Fruit fly (Drosophila melanogaster) whole organism, embryonic: ENCODE measurements around the gene simj.

Experiments
- Ada2b ChIP-seq: fragments of 200-800 bp; sonication (Bioruptor generic); IDR thresholded peaks from 2 replicates; pipeline ENCODE4 v1.3.6; 2022; ENCODE audit warnings: missing biosample characterization, missing genetic modification characterization
- C15 ChIP-seq: fragments of 200-800 bp; sonication (Bioruptor generic); IDR thresholded peaks from 3 replicates; pipeline ENCODE4 v1.3.6; 2022; ENCODE audit warnings: missing biosample characterization, missing genetic modification characterization
- CG10462 ChIP-seq: fragments of 200-800 bp; sonication (Bioruptor generic); optimal IDR thresholded peaks from 2 replicates; lab custom pipeline; 2016; ENCODE audit warnings: missing biosample characterization, missing genetic modification characterization
- CG11560 ChIP-seq: fragments of 200-800 bp; sonication (Bioruptor generic); IDR thresholded peaks from 3 replicates; pipeline ENCODE4 v1.3.6; 2022; ENCODE audit warnings: missing biosample characterization, missing genetic modification characterization
- CG12659 ChIP-seq: fragments of 200-800 bp; sonication (Bioruptor generic); optimal IDR thresholded peaks from 3 replicates; lab custom pipeline; 2017; ENCODE audit warnings: mild to moderate bottlenecking, missing biosample characterization, missing genetic modification reagents, missing genetic modification characterization
- CG13424 ChIP-seq: fragments of 200-800 bp; sonication (Bioruptor generic); optimal IDR thresholded peaks from 2 replicates; lab custom pipeline; 2019; ENCODE audit warnings: missing biosample characterization, mild to moderate bottlenecking, missing genetic modification characterization, moderate library complexity
- CG2129 ChIP-seq: fragments of 200-800 bp; sonication (Bioruptor generic); IDR thresholded peaks from 2 replicates; pipeline ENCODE4 v1.3.6; 2022; ENCODE audit warnings: missing biosample characterization, missing genetic modification characterization; ENCODE audit not compliant: partially characterized antibody
- CG2678 ChIP-seq: fragments of 200-800 bp; sonication (Bioruptor generic); optimal IDR thresholded peaks from 3 replicates; lab custom pipeline; 2019; ENCODE audit warnings: missing biosample characterization, mild to moderate bottlenecking, missing genetic modification characterization, moderate library complexity
- CG3065 ChIP-seq: fragments of 200-800 bp; sonication (Bioruptor generic); optimal IDR thresholded peaks from 2 replicates; lab custom pipeline; 2016; ENCODE audit warnings: missing biosample characterization, missing genetic modification characterization
- CG31365 ChIP-seq: fragments of 200-800 bp; sonication (Bioruptor generic); optimal IDR thresholded peaks from 2 replicates; lab custom pipeline; 2018; ENCODE audit warnings: missing biosample characterization, mild to moderate bottlenecking, missing genetic modification characterization
- CG3726 ChIP-seq: fragments of 200-800 bp; sonication (Bioruptor generic); IDR thresholded peaks from 3 replicates; pipeline ENCODE4, ENCODE4 v1.3.6; 2022; ENCODE audit warnings: missing biosample characterization, missing genetic modification characterization
- CG4424 ChIP-seq: fragments of 200-800 bp; sonication (Bioruptor generic); optimal IDR thresholded peaks from 3 replicates; lab custom pipeline; 2016; ENCODE audit warnings: missing biosample characterization, missing genetic modification characterization
- CG7786 ChIP-seq: fragments of 200-800 bp; sonication (Bioruptor generic); optimal IDR thresholded peaks from 2 replicates; lab custom pipeline; 2016; ENCODE audit warnings: missing biosample characterization, missing genetic modification characterization
- CG7963 ChIP-seq: fragments of 200-800 bp; sonication (Bioruptor generic); IDR thresholded peaks from 3 replicates; pipeline ENCODE4 v1.3.6; 2022; ENCODE audit warnings: missing biosample characterization, missing genetic modification characterization; ENCODE audit not compliant: partially characterized antibody
- CG8359 ChIP-seq: fragments of 200-800 bp; sonication (Bioruptor generic); optimal IDR thresholded peaks from 2 replicates; lab custom pipeline; 2017; ENCODE audit warnings: missing biosample characterization, mild to moderate bottlenecking, missing genetic modification characterization, borderline replicate concordance
- CG8924 ChIP-seq: fragments of 200-800 bp; optimal IDR thresholded peaks from 3 replicates; lab custom pipeline; 2019; ENCODE audit warnings: missing biosample characterization, mild to moderate bottlenecking, missing genetic modification characterization, moderate library complexity
- CG8944 ChIP-seq: fragments of 200-800 bp; sonication (Bioruptor generic); optimal IDR thresholded peaks from 3 replicates; lab custom pipeline; 2016; ENCODE audit warnings: missing biosample characterization, missing genetic modification characterization
- CG9609 ChIP-seq: fragments of 200-800 bp; sonication (Bioruptor generic); optimal IDR thresholded peaks from 3 replicates; lab custom pipeline; 2016; ENCODE audit warnings: missing biosample characterization, missing genetic modification characterization
- D ChIP-seq, 2 experiments: fragments of 200-800 bp in 1 of 2; fragments of >200 bp in 1 of 2; sonication (Bioruptor generic) in 1 of 2; optimal IDR thresholded peaks; 2 replicates in 1 of 2; 3 replicates in 1 of 2; lab custom pipeline; 2017; ENCODE audit warnings: mild to moderate bottlenecking in 1 of 2, missing biosample characterization in 1 of 2, missing genetic modification characterization in 1 of 2, missing genetic modification reagents in 1 of 2
- Dbx ChIP-seq: fragments of 200-800 bp; sonication (Bioruptor generic); IDR thresholded peaks from 3 replicates; pipeline ENCODE4 v1.3.6; 2022; ENCODE audit warnings: missing biosample characterization, missing genetic modification characterization
- Dp ChIP-seq: fragments of 200-800 bp; sonication (Bioruptor generic); optimal IDR thresholded peaks from 2 replicates; lab custom pipeline; 2018; ENCODE audit warnings: missing biosample characterization, mild to moderate bottlenecking, missing genetic modification characterization, moderate library complexity
- Fer3 ChIP-seq: fragments of 200-800 bp; sonication (Bioruptor generic); optimal IDR thresholded peaks from 2 replicates; lab custom pipeline; 2018; ENCODE audit warnings: missing biosample characterization, mild to moderate bottlenecking, missing genetic modification characterization, moderate library complexity
- HLH4C ChIP-seq: fragments of 200-800 bp; sonication (Bioruptor generic); IDR thresholded peaks from 3 replicates; pipeline ENCODE4 v1.3.6; 2022; ENCODE audit warnings: missing biosample characterization, missing genetic modification characterization; ENCODE audit not compliant: partially characterized antibody
- NK7.1 ChIP-seq: fragments of 200-800 bp; sonication (Bioruptor generic); optimal IDR thresholded peaks from 3 replicates; lab custom pipeline; 2016; ENCODE audit warnings: missing biosample characterization, missing genetic modification characterization
- Optix ChIP-seq: fragments of 200-800 bp; sonication (Bioruptor generic); IDR thresholded peaks from 3 replicates; pipeline ENCODE4 v1.3.6; 2022; ENCODE audit warnings: missing biosample characterization, missing genetic modification characterization
- Trl ChIP-seq, 3 experiments: fragments of >200 bp in 2 of 3; fragments of 200-800 bp in 1 of 3; sonication (Bioruptor generic) in 1 of 3; optimal IDR thresholded peaks; 2 replicates in 1 of 3; 3 replicates in 2 of 3; lab custom pipeline; 2016 to 2017; ENCODE audit warnings: missing biosample characterization in 1 of 3, missing genetic modification characterization in 1 of 3
- Xbp1 ChIP-seq: fragments of 200-800 bp; sonication (Bioruptor generic); optimal IDR thresholded peaks from 3 replicates; lab custom pipeline; 2016; ENCODE audit warnings: missing biosample characterization, mild to moderate bottlenecking, missing genetic modification characterization
- aop ChIP-seq: fragments of 200-800 bp; sonication (Bioruptor generic); IDR thresholded peaks from 2 replicates; pipeline ENCODE4 v1.3.6; 2022; ENCODE audit warnings: missing biosample characterization, missing genetic modification characterization
- caup ChIP-seq: fragments of 200-800 bp; sonication (Bioruptor generic); optimal IDR thresholded peaks from 3 replicates; lab custom pipeline; 2017; ENCODE audit warnings: missing biosample characterization, mild to moderate bottlenecking, missing genetic modification characterization, moderate library complexity; ENCODE audit not compliant: severe bottlenecking
- cg ChIP-seq: fragments of 200-800 bp; sonication (Bioruptor generic); optimal IDR thresholded peaks from 3 replicates; lab custom pipeline; 2019; ENCODE audit warnings: missing biosample characterization, mild to moderate bottlenecking, missing genetic modification characterization, moderate library complexity
- chn ChIP-seq: fragments of 200-800 bp; sonication (Bioruptor generic); optimal IDR thresholded peaks from 2 replicates; lab custom pipeline; 2016; ENCODE audit warnings: missing biosample characterization, missing genetic modification characterization
- ems ChIP-seq: fragments of 200-800 bp; sonication (Bioruptor generic); optimal IDR thresholded peaks from 3 replicates; lab custom pipeline; 2016; ENCODE audit warnings: missing biosample characterization, missing genetic modification characterization
- exex ChIP-seq: fragments of 200-800 bp; sonication (Bioruptor generic); optimal IDR thresholded peaks from 4 replicates; lab custom pipeline; 2018; ENCODE audit warnings: missing biosample characterization, mild to moderate bottlenecking, missing genetic modification characterization, moderate library complexity
- grau ChIP-seq: fragments of 200-800 bp; optimal IDR thresholded peaks from 3 replicates; lab custom pipeline; 2019; ENCODE audit warnings: missing biosample characterization, mild to moderate bottlenecking, missing genetic modification characterization, moderate library complexity
- hkb ChIP-seq, 2 experiments: fragments of 200-800 bp in 1 of 2; fragments of >200 bp in 1 of 2; sonication (Bioruptor generic) in 1 of 2; IDR thresholded peaks in 1 of 2; optimal IDR thresholded peaks in 1 of 2; 2 replicates each; pipeline versions ENCODE4 v1.3.6 to Lab custom; 2017 to 2022; ENCODE audit warnings: missing biosample characterization in 1 of 2, missing genetic modification characterization in 1 of 2
- inv ChIP-seq: fragments of 200-800 bp; sonication (Bioruptor generic); IDR thresholded peaks from 2 replicates; pipeline ENCODE4 v1.3.6; 2022; ENCODE audit warnings: missing biosample characterization, missing genetic modification characterization; ENCODE audit not compliant: partially characterized antibody
- lbe ChIP-seq: fragments of 200-800 bp; sonication (Bioruptor generic); optimal IDR thresholded peaks from 2 replicates; lab custom pipeline; 2016; ENCODE audit warnings: missing biosample characterization, mild to moderate bottlenecking, missing genetic modification characterization
- maf-S ChIP-seq: fragments of 200-800 bp; sonication (Bioruptor generic); optimal IDR thresholded peaks from 2 replicates; lab custom pipeline; 2016; ENCODE audit warnings: missing biosample characterization, missing genetic modification characterization
- nerfin-2 ChIP-seq: fragments of 200-800 bp; sonication (Bioruptor generic); IDR thresholded peaks from 2 replicates; pipeline ENCODE4 v1.3.6; 2022; ENCODE audit warnings: missing biosample characterization, missing genetic modification characterization; ENCODE audit not compliant: partially characterized antibody
- org-1 ChIP-seq: fragments of 200-800 bp; sonication (Bioruptor generic); optimal IDR thresholded peaks from 2 replicates; lab custom pipeline; 2017; ENCODE audit warnings: missing biosample characterization, missing genetic modification characterization
- pb ChIP-seq: fragments of 200-800 bp; sonication (Bioruptor generic); optimal IDR thresholded peaks from 3 replicates; lab custom pipeline; 2016; ENCODE audit warnings: missing biosample characterization, missing genetic modification characterization
- prd ChIP-seq, 3 experiments: fragments of >200 bp in 2 of 3; fragments of 200-800 bp in 1 of 3; sonication (Bioruptor generic) in 1 of 3; optimal IDR thresholded peaks in 2 of 3; IDR thresholded peaks in 1 of 3; 2 replicates in 2 of 3; 3 replicates in 1 of 3; pipeline versions ENCODE4 v1.3.6 to Lab custom; 2017 to 2022; ENCODE audit warnings: missing biosample characterization in 1 of 3, missing genetic modification characterization in 1 of 3
- ranshi ChIP-seq: fragments of 200-800 bp; sonication (Bioruptor generic); IDR thresholded peaks from 2 replicates; pipeline ENCODE4 v1.3.6; 2022; ENCODE audit warnings: missing biosample characterization, missing genetic modification characterization
- scrt ChIP-seq: fragments of 200-800 bp; sonication (Bioruptor generic); optimal IDR thresholded peaks from 2 replicates; lab custom pipeline; 2018; ENCODE audit warnings: missing biosample characterization, mild to moderate bottlenecking, missing genetic modification characterization, moderate library complexity
- stc ChIP-seq: fragments of 200-800 bp; sonication (Bioruptor generic); IDR thresholded peaks from 2 replicates; pipeline ENCODE4 v1.3.6; 2022; ENCODE audit warnings: missing biosample characterization, missing genetic modification characterization
- wdn ChIP-seq: fragments of 200-800 bp; sonication (Bioruptor generic); IDR thresholded peaks from 2 replicates; pipeline ENCODE4 v1.3.6; 2022; ENCODE audit warnings: missing biosample characterization, missing genetic modification characterization

The simj gene

DNA sequence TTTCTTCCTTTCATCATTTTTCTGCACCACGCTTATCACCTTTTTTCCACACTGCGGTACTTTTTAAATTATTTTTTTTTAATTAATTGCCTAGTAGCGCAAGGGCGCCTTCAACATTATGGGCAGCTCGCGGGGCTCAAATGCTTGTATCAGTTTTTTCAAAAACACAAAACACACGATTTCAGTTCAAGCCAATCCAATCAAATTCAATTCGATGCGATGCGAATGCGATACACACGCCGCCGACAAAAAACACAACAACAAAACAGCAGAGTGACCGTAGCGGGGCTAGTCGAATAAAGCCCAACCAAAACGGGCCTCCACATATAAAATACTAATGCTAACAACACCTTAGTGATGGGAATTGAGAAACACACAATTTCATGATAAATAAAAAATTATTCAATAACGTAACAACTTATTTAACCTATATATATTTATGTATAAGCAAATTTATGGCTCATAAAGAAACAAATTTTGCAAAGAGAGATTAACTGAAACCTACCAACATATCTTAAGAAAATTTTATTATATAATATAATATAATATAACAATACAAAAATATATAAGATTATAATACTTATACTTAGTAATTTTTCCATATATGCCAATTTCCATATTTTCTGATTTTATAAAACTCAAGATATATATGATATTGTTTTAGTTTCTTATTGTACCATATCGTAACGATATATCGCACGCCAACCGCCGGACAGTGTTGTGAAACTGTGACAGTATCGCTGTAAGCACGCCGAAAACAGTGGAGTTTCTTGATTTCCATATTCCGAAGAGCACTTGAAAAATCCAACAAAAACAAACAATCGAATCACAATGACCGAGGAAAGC is 3.6 kb upstream of the simj start, which contains the start of the genes CG32066 and CG8003 (continued):
- TF ChIP-seq HLH4C (GFP tag; lab: Robert Waterston, UW) (peak; percentile 67; the same call in 2 of the 3 replicates), CG9609 (GFP tag; lab: Kevin White, UChicago) (no peak), stc (GFP tag; lab: Robert Waterston, UW) (no peak), CG2129 (GFP tag; lab: Robert Waterston, UW) (peak; percentile 81), CG8924 (tag; lab: Kevin White, UChicago) (peak; percentile 56), chn (GFP tag; lab: Kevin White, UChicago) (no peak), hkb (optimal IDR thresholded peaks at IDR 0.05; lab: Kevin White, UChicago) (no peak), hkb (GFP tag; IDR thresholded peaks at IDR 0.05; lab: Robert Waterston, UW) (0 out of 2 replicates have a peak, but pooled peaks have one; percentile 35), lbe (GFP tag; lab: Kevin White, UChicago) (peak; percentile 16), Optix (peak; percentile 29; the same call in 1 of the 3 replicates), Dbx (GFP tag; lab: Robert Waterston, UW) (peak; percentile 50; the same call in 2 of the 3 replicates), grau (peak; percentile 60), CG12659 (peak; percentile 67), org-1 (GFP tag; lab: Kevin White, UChicago) (no peak), cg (GFP tag; lab: Kevin White, UChicago) (peak; percentile 34), CG4424 (GFP tag; lab: Kevin White, UChicago) (no peak), prd (optimal IDR thresholded peaks at IDR 0.05; lab: Kevin White, UChicago) (no peak), prd (GFP tag; IDR thresholded peaks at IDR 0.05; lab: Robert Waterston, UW) (no peak; the same call in 2 of the 3 replicates), pb (no peak), CG3726 (GFP tag; lab: Robert Waterston, UW) (no peak), CG8359 (no peak), Trl (optimal IDR thresholded peaks at IDR 0.05; lab: Kevin White, UChicago) (no peak), Trl (GFP tag; optimal IDR thresholded peaks at IDR 0.05; lab: Kevin White, UChicago) (no peak), CG2678 (peak; percentile 63), wdn (GFP tag; lab: Robert Waterston, UW) (no peak), C15 (GFP tag; lab: Robert Waterston, UW) (0 out of 3 replicates have a peak, but pooled peaks have one; percentile 8), scrt (GFP tag; lab: Kevin White, UChicago) (peak; percentile 26), CG3065 (GFP tag; lab: Kevin White, UChicago) (no peak), exex (peak; percentile 15), D (optimal IDR thresholded peaks at IDR 0.05; lab: Kevin White, UChicago) (no peak), D (GFP tag; optimal IDR thresholded peaks at IDR 0.05; lab: Kevin White, UChicago) (no peak), ranshi (GFP tag; lab: Robert Waterston, UW) (peak; percentile 38; the same call in 1 of the 2 replicates), Xbp1 (GFP tag; lab: Kevin White, UChicago) (peak; percentile 29), Ada2b (GFP tag; lab: Robert Waterston, UW) (peak; percentile 14; the same call in 1 of the 2 replicates), CG13424 (tag; lab: Kevin White, UChicago) (peak; percentile 50), CG11560 (tag; lab: Robert Waterston, UW) (no peak), nerfin-2 (peak; percentile 90), Dp (peak; percentile 6), NK7.1 (GFP tag; lab: Kevin White, UChicago) (no peak), ems (GFP tag; lab: Kevin White, UChicago) (no peak), CG7786 (GFP tag; lab: Kevin White, UChicago) (no peak), maf-S (GFP tag; lab: Kevin White, UChicago) (no peak), CG7963 (GFP tag; lab: Robert Waterston, UW) (peak; percentile 85), inv (GFP tag; lab: Robert Waterston, UW) (peak; percentile 96), aop (no peak), caup (GFP tag; lab: Kevin White, UChicago) (peak; percentile 5), CG8944 (GFP tag; lab: Kevin White, UChicago) (no peak), CG10462 (GFP tag; lab: Kevin White, UChicago) (no peak), Fer3 (peak; percentile 20), CG31365 (tag; lab: Kevin White, UChicago) (no peak)
